Fruit fly (Drosophila melanogaster): ENCODE measurements around the gene CG46463.

Gene CG46463

dm6 chr3L:3441763-3442673 is 19.1 kb upstream of the CG46463 start:
- TF ChIP-seq ttk (optimal IDR thresholded peaks at IDR 0.05) (no peak), h (optimal IDR thresholded peaks at IDR 0.05) (no peak), Myc (optimal IDR thresholded peaks at IDR 0.05) (no peak), psq (optimal IDR thresholded peaks at IDR 0.05) (no peak), insv (optimal IDR thresholded peaks at IDR 0.05) (no peak), Sin3A (optimal IDR thresholded peaks at IDR 0.05) (no peak)

DNA sequence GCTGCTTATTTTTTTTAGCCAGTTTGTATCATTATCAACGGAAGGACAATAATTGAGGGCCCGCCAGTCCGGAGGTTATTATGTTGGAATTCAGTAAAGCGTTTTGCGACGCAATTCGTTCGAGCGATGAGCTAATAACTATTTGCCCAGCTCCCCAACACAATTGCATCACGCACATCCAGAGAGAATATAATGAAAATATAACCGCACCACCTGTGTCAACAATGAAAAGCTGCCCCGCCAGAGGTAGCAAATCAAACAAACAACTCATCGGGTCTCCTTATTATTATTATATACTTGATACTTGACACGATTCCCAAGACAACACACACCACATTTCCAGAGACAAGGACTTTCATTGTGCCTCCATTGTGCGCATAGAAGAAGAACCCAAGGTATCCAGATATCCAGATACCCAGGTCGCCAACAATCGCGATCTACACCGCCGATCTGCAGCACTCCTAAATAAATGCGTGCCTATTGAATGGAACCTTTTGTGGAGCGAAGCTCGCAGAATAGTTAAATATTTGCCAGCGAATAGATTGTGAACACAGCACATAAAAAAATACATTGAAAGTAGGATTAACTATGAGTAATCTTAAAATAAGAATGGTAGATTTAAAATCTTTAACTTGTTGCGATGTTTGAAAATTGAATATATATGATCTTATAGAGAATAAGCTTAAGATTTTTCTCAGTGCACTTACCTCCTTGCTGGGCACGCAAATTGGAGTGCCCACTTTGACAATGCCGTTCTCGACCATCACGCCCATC is 18.2 kb upstream of the CG46463 start:
- TF ChIP-seq h (optimal IDR thresholded peaks at IDR 0.05) (no peak), ttk (optimal IDR thresholded peaks at IDR 0.05) (no peak), insv (optimal IDR thresholded peaks at IDR 0.05) (no peak), Myc (optimal IDR thresholded peaks at IDR 0.05) (no peak), psq (optimal IDR thresholded peaks at IDR 0.05) (no peak), Sin3A (optimal IDR thresholded peaks at IDR 0.05) (no peak)

- no peak for TF ChIP-seq Myc (optimal IDR thresholded peaks at IDR 0.05)
- TF ChIP-seq psq (optimal IDR thresholded peaks at IDR 0.05): no peak
- no peak for TF ChIP-seq insv (optimal IDR thresholded peaks at IDR 0.05)
- no peak for TF ChIP-seq Sin3A (optimal IDR thresholded peaks at IDR 0.05)
- TF ChIP-seq h (optimal IDR thresholded peaks at IDR 0.05): no peak
- TF ChIP-seq ttk (optimal IDR thresholded peaks at IDR 0.05): no peak
Observed at dm6 chr3L:3444246-3444785, 16.8 kb upstream of the CG46463 start.

DNA sequence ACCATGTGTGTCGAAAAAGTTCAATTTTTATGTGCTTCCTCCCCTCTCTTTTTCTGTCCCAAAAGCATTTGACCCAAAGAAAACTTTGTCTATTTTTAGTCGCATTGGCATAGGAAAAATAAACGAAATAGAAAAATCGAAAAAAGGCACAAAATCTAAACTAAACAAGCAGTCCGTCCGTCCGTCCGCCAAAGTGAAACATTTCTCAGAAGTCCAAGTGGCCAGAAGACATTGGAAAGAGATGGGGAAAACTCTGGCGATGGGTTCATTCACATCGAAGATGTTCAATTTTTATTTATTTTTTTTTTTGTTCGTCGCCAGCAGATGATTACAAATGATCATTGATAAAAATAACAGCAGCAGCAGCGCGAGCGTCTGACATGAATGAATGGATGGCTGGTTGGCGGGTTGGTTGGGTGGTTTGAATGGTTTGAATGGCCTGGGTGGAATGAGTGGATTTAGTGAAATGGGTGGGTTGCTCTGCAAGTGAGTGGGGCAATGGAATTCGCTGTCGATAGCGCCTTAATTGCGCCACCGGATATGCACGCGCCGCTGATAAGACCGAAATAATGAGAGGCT is 13.1 kb upstream of the CG46463 start:
- TF ChIP-seq Myc (optimal IDR thresholded peaks at IDR 0.05) (no peak), ttk (optimal IDR thresholded peaks at IDR 0.05) (no peak), insv (optimal IDR thresholded peaks at IDR 0.05) (no peak), psq (optimal IDR thresholded peaks at IDR 0.05) (no peak), h (optimal IDR thresholded peaks at IDR 0.05) (no peak), Sin3A (optimal IDR thresholded peaks at IDR 0.05) (no peak)

dm6 chr3L:3449680-3450079 is 11.4 kb upstream of the CG46463 start:
- TF ChIP-seq insv (optimal IDR thresholded peaks at IDR 0.05) (no peak), Myc (optimal IDR thresholded peaks at IDR 0.05) (no peak), ttk (optimal IDR thresholded peaks at IDR 0.05) (no peak), psq (optimal IDR thresholded peaks at IDR 0.05) (no peak)

DNA sequence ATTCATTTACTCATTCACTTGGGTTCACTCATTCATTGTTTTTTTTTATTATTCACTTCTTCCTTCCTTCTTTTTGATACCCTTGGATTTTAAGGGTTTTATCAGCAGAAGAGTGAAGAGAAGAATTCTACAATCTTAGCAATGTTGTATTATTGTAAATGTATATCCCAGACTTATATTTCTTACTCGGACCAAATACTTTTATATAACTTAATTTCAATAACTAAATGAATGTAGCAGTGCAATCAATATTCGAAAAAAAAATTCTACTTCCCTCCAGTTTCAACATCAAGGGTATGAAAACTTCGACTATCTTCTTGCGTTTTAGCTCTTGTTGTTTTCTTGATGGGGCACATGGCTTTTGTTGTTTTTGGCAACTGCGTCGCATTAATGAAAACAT is 10.7 kb upstream of the CG46463 start:
- TF ChIP-seq insv (optimal IDR thresholded peaks at IDR 0.05) (no peak), ttk (optimal IDR thresholded peaks at IDR 0.05) (no peak), Sin3A (optimal IDR thresholded peaks at IDR 0.05) (no peak), psq (optimal IDR thresholded peaks at IDR 0.05) (no peak)

DNA sequence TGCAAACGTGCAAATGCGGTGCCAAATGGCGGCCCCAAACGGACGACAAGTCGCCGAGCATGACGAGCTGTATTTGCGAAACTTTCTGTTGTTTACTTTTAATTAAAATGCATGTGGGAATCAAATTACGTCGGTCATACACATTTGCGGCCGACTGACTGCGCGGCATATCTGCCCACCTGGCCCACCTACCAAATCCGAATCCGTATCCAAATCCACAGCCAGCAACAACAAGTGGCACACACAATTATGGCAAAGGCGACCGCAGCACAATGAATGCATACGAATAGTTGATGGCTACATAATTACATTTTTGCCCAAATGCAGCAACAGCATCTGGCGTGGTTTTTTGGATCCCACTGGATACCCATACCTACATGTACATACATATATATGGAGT is 9.3 kb upstream of the CG46463 start:
- no peak for TF ChIP-seq Myc (optimal IDR thresholded peaks at IDR 0.05)
- no peak for TF ChIP-seq psq (optimal IDR thresholded peaks at IDR 0.05)
- TF ChIP-seq ttk (optimal IDR thresholded peaks at IDR 0.05): no peak
- TF ChIP-seq Sin3A (optimal IDR thresholded peaks at IDR 0.05): no peak
- TF ChIP-seq h (optimal IDR thresholded peaks at IDR 0.05): no peak
- no peak for TF ChIP-seq insv (optimal IDR thresholded peaks at IDR 0.05)

DNA sequence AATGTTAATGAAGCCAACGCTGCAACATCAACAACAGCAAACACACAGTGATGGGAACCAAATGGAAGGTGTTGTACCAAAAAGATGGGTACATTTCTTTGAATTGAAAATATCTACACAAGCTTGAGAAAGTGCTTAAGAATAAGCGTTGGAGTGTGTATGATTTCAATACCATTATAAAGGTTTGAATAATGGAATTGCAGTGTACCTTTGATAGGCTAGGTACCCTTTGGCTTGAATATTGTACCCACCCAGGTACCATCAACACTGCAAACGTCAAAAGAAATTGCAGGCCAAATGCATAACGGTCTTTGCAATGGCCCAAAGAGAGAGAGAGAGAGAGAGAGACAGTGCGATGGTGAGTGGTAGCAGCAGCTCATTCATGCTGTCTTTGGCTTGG is 8.4 kb upstream of the CG46463 start:
- no peak for TF ChIP-seq psq (optimal IDR thresholded peaks at IDR 0.05)
- no peak for TF ChIP-seq h (optimal IDR thresholded peaks at IDR 0.05)
- TF ChIP-seq Sin3A (optimal IDR thresholded peaks at IDR 0.05): no peak

dm6 chr3L:3454430-3454829 is 6.7 kb upstream of the CG46463 start:
- no peak for TF ChIP-seq ttk (optimal IDR thresholded peaks at IDR 0.05)

dm6 chr3L:3454921-3455554 is 6.1 kb upstream of the CG46463 start:
- TF ChIP-seq ttk (optimal IDR thresholded peaks at IDR 0.05) (no peak), h (optimal IDR thresholded peaks at IDR 0.05) (no peak), Myc (optimal IDR thresholded peaks at IDR 0.05) (no peak), psq (optimal IDR thresholded peaks at IDR 0.05) (no peak), insv (optimal IDR thresholded peaks at IDR 0.05) (no peak), Sin3A (optimal IDR thresholded peaks at IDR 0.05) (no peak)

DNA sequence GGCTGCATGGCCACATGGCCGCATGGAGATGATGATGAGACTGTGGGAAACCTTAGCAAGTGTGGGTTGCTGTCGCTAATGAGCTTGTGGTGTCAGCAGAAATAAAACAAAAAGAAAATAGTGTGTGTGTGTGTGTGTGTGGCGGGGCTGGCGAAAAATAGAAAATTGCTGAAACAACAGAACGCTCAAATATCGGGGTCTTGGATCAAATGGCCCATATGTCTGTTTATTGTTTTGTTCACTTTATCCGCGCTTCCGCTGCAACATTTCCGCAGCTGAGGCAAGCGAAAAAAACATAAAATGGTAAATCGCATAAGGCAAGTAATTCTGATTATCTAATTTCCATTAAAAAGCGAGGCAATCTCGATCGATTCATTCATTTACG is 5.6 kb upstream of the CG46463 start:
- TF ChIP-seq ttk (optimal IDR thresholded peaks at IDR 0.05): no peak

dm6 chr3L:3456009-3456566 is 5.0 kb upstream of the CG46463 start:
- TF ChIP-seq insv (optimal IDR thresholded peaks at IDR 0.05) (no peak), Sin3A (optimal IDR thresholded peaks at IDR 0.05) (no peak), Myc (optimal IDR thresholded peaks at IDR 0.05) (no peak), ttk (optimal IDR thresholded peaks at IDR 0.05) (no peak), psq (optimal IDR thresholded peaks at IDR 0.05) (no peak), h (optimal IDR thresholded peaks at IDR 0.05) (no peak)
